Worm (Caenorhabditis elegans) whole organism, L1 larva: ENCODE data around the gene M28.8.
A peak's percentile ranks its signal among the peaks of the same experiment; 100 is the strongest.

Experiments
- C04F5.9 ChIP-seq: sonication (generic microtip); optimal IDR thresholded peaks from 2 replicates; lab custom pipeline; 2016; ENCODE audit warnings: missing genetic modification characterization, missing compliant biosample characterization
- C16A3.4 ChIP-seq: fragments of 150-350 bp; optimal IDR thresholded peaks from 2 replicates; lab custom pipeline; 2014; ENCODE audit warnings: missing biosample characterization, missing genetic modification characterization
- C34B4.2 ChIP-seq: sonication (generic microtip); optimal IDR thresholded peaks from 2 replicates; lab custom pipeline; 2017; ENCODE audit warnings: mild to moderate bottlenecking, missing genetic modification characterization, missing compliant biosample characterization
- F16B12.6 ChIP-seq: fragments of 150-350 bp; optimal IDR thresholded peaks from 2 replicates; lab custom pipeline; 2014; ENCODE audit warnings: missing biosample characterization, missing genetic modification characterization
- aha-1 ChIP-seq: fragments of 150-350 bp; optimal IDR thresholded peaks from 2 replicates; lab custom pipeline; 2014; ENCODE audit warnings: missing biosample characterization, missing genetic modification characterization
- alr-1 ChIP-seq: fragments of 200-800 bp; sonication (Bioruptor generic); optimal IDR thresholded peaks from 2 replicates; lab custom pipeline; 2018; ENCODE audit warnings: borderline replicate concordance, mild to moderate bottlenecking, missing genetic modification characterization, missing compliant biosample characterization
- blmp-1 ChIP-seq: fragments of 150-350 bp; optimal IDR thresholded peaks from 2 replicates; lab custom pipeline; 2014; ENCODE audit warnings: missing biosample characterization, missing genetic modification characterization
- ceh-82 ChIP-seq, 3 experiments: fragments of 150-350 bp in 1 of 3; sonication (generic microtip) in 2 of 3; optimal IDR thresholded peaks; 2 replicates each; lab custom pipeline; 2014 to 2017; ENCODE audit warnings: missing biosample characterization in 3 of 3, missing genetic modification characterization in 3 of 3
- ceh-90 ChIP-seq: sonication (generic microtip); optimal IDR thresholded peaks from 2 replicates; lab custom pipeline; 2016; ENCODE audit warnings: missing genetic modification characterization, missing compliant biosample characterization
- dpl-1 ChIP-seq, 3 experiments: fragments of 150-350 bp in 2 of 3; sonication (generic microtip) in 1 of 3; optimal IDR thresholded peaks; 2 replicates each; lab custom pipeline; 2014 to 2017; ENCODE audit warnings: missing biosample characterization in 3 of 3, missing genetic modification characterization in 3 of 3, missing genetic modification reagents in 3 of 3
- efl-1 ChIP-seq, 4 experiments: fragments of 150-350 bp; optimal IDR thresholded peaks in 3 of 4; peaks in 1 of 4; 1 replicate in 1 of 4; 2 replicates in 3 of 4; lab custom pipeline; 2014; ENCODE audit warnings: missing biosample characterization in 2 of 4, missing genetic modification characterization in 2 of 4, missing genetic modification reagents in 2 of 4
- efl-3 ChIP-seq: fragments of 200-800 bp; sonication (Bioruptor generic); optimal IDR thresholded peaks from 2 replicates; lab custom pipeline; 2018; ENCODE audit warnings: mild to moderate bottlenecking, missing genetic modification characterization, missing compliant biosample characterization
- egl-13 ChIP-seq: sonication (generic microtip); optimal IDR thresholded peaks from 2 replicates; lab custom pipeline; 2016; ENCODE audit warnings: missing genotype, missing genetic modification reagents, missing genetic modification characterization, missing compliant biosample characterization
- egl-27 ChIP-seq, 2 experiments: fragments of 150-350 bp in 1 of 2; sonication (generic microtip); optimal IDR thresholded peaks; 3 replicates each; lab custom pipeline; 2017 to 2018; ENCODE audit warnings: missing biosample characterization in 2 of 2, missing genetic modification characterization in 2 of 2, missing genetic modification reagents in 2 of 2
- fkh-10 ChIP-seq: sonication (generic microtip); optimal IDR thresholded peaks from 2 replicates; lab custom pipeline; 2017; ENCODE audit warnings: missing biosample characterization, missing genetic modification reagents, missing genetic modification characterization
- grh-1 ChIP-seq: fragments of 200-800 bp; sonication (Bioruptor generic); IDR thresholded peaks from 2 replicates; pipeline ENCODE4 v1.3.6; 2022; ENCODE audit warnings: missing genetic modification reagents, missing genetic modification characterization, missing compliant biosample characterization
- hlh-4 ChIP-seq: sonication (generic microtip); optimal IDR thresholded peaks from 2 replicates; lab custom pipeline; 2016; ENCODE audit warnings: mild to moderate bottlenecking, missing genetic modification characterization, missing compliant biosample characterization
- irx-1 ChIP-seq: sonication (generic microtip); optimal IDR thresholded peaks from 2 replicates; lab custom pipeline; 2016; ENCODE audit warnings: missing genetic modification characterization, missing compliant biosample characterization
- isw-1 ChIP-seq: fragments of 200-800 bp; sonication (Bioruptor generic); IDR thresholded peaks from 2 replicates; pipeline ENCODE4 v1.3.6; 2022; ENCODE audit warnings: missing genetic modification characterization, missing compliant biosample characterization
- lin-13 ChIP-seq: fragments of 150-350 bp; optimal IDR thresholded peaks from 2 replicates; lab custom pipeline; 2014; ENCODE audit warnings: missing biosample characterization, missing genetic modification reagents, missing genetic modification characterization
- lin-14 ChIP-seq: fragments of 200-800 bp; sonication (Bioruptor generic); optimal IDR thresholded peaks from 2 replicates; lab custom pipeline; 2018; ENCODE audit warnings: mild to moderate bottlenecking, missing genetic modification characterization, moderate library complexity, missing compliant biosample characterization
- lin-15B ChIP-seq: fragments of 150-350 bp; sonication (generic microtip); optimal IDR thresholded peaks from 3 replicates; lab custom pipeline; 2014; ENCODE audit warnings: missing biosample characterization, missing genetic modification characterization
- lin-35 ChIP-seq, 2 experiments: fragments of 150-350 bp; optimal IDR thresholded peaks; 2 replicates each; lab custom pipeline; 2014; ENCODE audit warnings: missing biosample characterization in 2 of 2, missing genetic modification characterization in 2 of 2, missing genetic modification reagents in 2 of 2
- lin-39 ChIP-seq: fragments of 150-350 bp; optimal IDR thresholded peaks from 2 replicates; lab custom pipeline; 2014; ENCODE audit warnings: missing biosample characterization, missing genetic modification reagents, missing genetic modification characterization
- lir-3 ChIP-seq: sonication (generic microtip); optimal IDR thresholded peaks from 2 replicates; lab custom pipeline; 2016; ENCODE audit warnings: mild to moderate bottlenecking, missing genetic modification characterization, moderate library complexity, missing compliant biosample characterization; ENCODE audit not compliant: poor library complexity
- mab-9 ChIP-seq: fragments of 200-800 bp; sonication (Bioruptor generic); IDR thresholded peaks from 2 replicates; pipeline ENCODE4 v1.3.6; 2022; ENCODE audit warnings: missing genetic modification reagents, missing genetic modification characterization, missing compliant biosample characterization
- mdl-1 ChIP-seq, 2 experiments: fragments of 150-350 bp; optimal IDR thresholded peaks; 2 replicates each; lab custom pipeline; 2014 to 2017; ENCODE audit warnings: missing biosample characterization in 2 of 2, missing genetic modification characterization in 2 of 2, inconsistent platforms in 1 of 2
- mep-1 ChIP-seq: fragments of 150-350 bp; optimal IDR thresholded peaks from 2 replicates; lab custom pipeline; 2014; ENCODE audit warnings: missing biosample characterization, missing genetic modification characterization
- nhr-12 ChIP-seq: sonication (generic microtip); optimal IDR thresholded peaks from 2 replicates; lab custom pipeline; 2017; ENCODE audit warnings: missing biosample characterization, missing genetic modification characterization
- nhr-19 ChIP-seq: fragments of 200-800 bp; sonication (Bioruptor generic); conservative IDR thresholded peaks from 2 replicates; pipeline ENCODE4 v1.3.6; 2022; ENCODE audit warnings: missing genetic modification characterization, missing compliant biosample characterization
- nhr-20 ChIP-seq: sonication (generic microtip); optimal IDR thresholded peaks from 2 replicates; lab custom pipeline; 2016; ENCODE audit warnings: mild to moderate bottlenecking, missing genetic modification characterization, missing compliant biosample characterization
- nhr-237 ChIP-seq: fragments of 150-350 bp; optimal IDR thresholded peaks from 2 replicates; lab custom pipeline; 2014; ENCODE audit warnings: missing biosample characterization, missing genetic modification characterization
- nhr-47 ChIP-seq: sonication (generic microtip); optimal IDR thresholded peaks from 2 replicates; lab custom pipeline; 2016; ENCODE audit warnings: mild to moderate bottlenecking, missing genetic modification characterization, moderate library complexity, missing compliant biosample characterization
- nhr-71 ChIP-seq: sonication (generic microtip); optimal IDR thresholded peaks from 2 replicates; lab custom pipeline; 2016; ENCODE audit warnings: mild to moderate bottlenecking, missing genetic modification characterization, moderate library complexity, missing compliant biosample characterization
- nhr-85 ChIP-seq: sonication (generic microtip); peaks from one replicate; lab custom pipeline; 2016; ENCODE audit warnings: missing genetic modification characterization, inconsistent platforms, missing compliant biosample characterization
- nhr-90 ChIP-seq: sonication (generic microtip); optimal IDR thresholded peaks from 2 replicates; lab custom pipeline; 2016; ENCODE audit warnings: mild to moderate bottlenecking, missing genetic modification characterization, missing compliant biosample characterization; ENCODE audit not compliant: poor library complexity
- pax-3 ChIP-seq: fragments of 200-800 bp; sonication (Bioruptor generic); optimal IDR thresholded peaks from 2 replicates; lab custom pipeline; 2018; ENCODE audit warnings: mild to moderate bottlenecking, missing genetic modification characterization, moderate library complexity, missing compliant biosample characterization
- pqm-1 ChIP-seq: sonication (generic microtip); optimal IDR thresholded peaks from 3 replicates; lab custom pipeline; 2017; ENCODE audit warnings: missing biosample characterization, missing genetic modification characterization
- rnt-1 ChIP-seq: sonication (generic microtip); optimal IDR thresholded peaks from 2 replicates; lab custom pipeline; 2016; ENCODE audit warnings: mild to moderate bottlenecking, missing genetic modification characterization, moderate library complexity, missing compliant biosample characterization
- skn-1 ChIP-seq: fragments of 150-350 bp; optimal IDR thresholded peaks from 2 replicates; lab custom pipeline; 2014; ENCODE audit warnings: missing biosample characterization, missing genetic modification characterization
- snpc-4 ChIP-seq: fragments of 150-350 bp; optimal IDR thresholded peaks from 2 replicates; lab custom pipeline; 2014; ENCODE audit warnings: missing biosample characterization, missing genetic modification characterization
- sox-4 ChIP-seq: sonication (generic microtip); optimal IDR thresholded peaks from 2 replicates; lab custom pipeline; 2016; ENCODE audit warnings: missing genetic modification characterization, missing compliant biosample characterization
- sptf-1 ChIP-seq: fragments of 150-350 bp; optimal IDR thresholded peaks from 2 replicates; lab custom pipeline; 2014; ENCODE audit warnings: missing biosample characterization, missing genetic modification characterization
- swsn-7 ChIP-seq: sonication (generic microtip); optimal IDR thresholded peaks from 2 replicates; lab custom pipeline; 2016; ENCODE audit warnings: missing genetic modification characterization, missing compliant biosample characterization
- tbx-2 ChIP-seq: sonication (generic microtip); optimal IDR thresholded peaks from 2 replicates; lab custom pipeline; 2016; ENCODE audit warnings: missing genetic modification characterization, missing compliant biosample characterization
- unc-86 ChIP-seq: sonication (generic microtip); optimal IDR thresholded peaks from 2 replicates; lab custom pipeline; 2016; ENCODE audit warnings: missing genetic modification characterization, missing compliant biosample characterization
- unc-98 ChIP-seq: fragments of 200-800 bp; sonication (Bioruptor generic); IDR thresholded peaks from 2 replicates; pipeline ENCODE4 v1.3.6; 2022; ENCODE audit warnings: missing genetic modification characterization, missing compliant biosample characterization
- vab-15 ChIP-seq: sonication (generic microtip); optimal IDR thresholded peaks from 2 replicates; lab custom pipeline; 2017; ENCODE audit warnings: missing genotype, mild to moderate bottlenecking, missing genetic modification characterization, missing compliant biosample characterization
- xbp-1 ChIP-seq: sonication (generic microtip); optimal IDR thresholded peaks from 2 replicates; lab custom pipeline; 2016; ENCODE audit warnings: missing genetic modification characterization, missing compliant biosample characterization
- ztf-4 ChIP-seq: fragments of 150-350 bp; optimal IDR thresholded peaks from 2 replicates; lab custom pipeline; 2014; ENCODE audit warnings: missing biosample characterization, missing genetic modification characterization

M28.8 gene

DNA sequence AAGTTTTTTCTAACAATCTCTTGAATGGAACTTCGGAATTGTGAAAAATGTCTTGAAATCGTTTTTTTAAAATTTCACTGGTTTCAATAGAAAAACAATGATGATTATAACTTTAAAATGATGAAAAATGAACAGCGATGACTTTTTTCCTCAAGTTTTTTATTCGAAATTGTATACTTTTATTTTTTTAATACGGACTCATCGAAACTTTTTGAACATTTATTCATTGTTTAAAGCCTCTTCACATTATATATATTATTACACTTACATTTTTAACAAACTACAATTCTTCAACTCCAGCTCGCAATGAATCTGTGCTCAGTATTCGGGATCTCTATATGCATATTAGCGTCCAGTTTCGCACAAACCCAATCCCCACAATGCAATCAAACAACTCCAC lies at the start of gene M28.8:
Gene M28.8, plus strand, starts transcription at position 301 of the 400 bp plus-strand sequence.
- TF ChIP-seq C34B4.2 (tag; lab: Kevin White, UChicago) = no peak
- no peak for TF ChIP-seq lin-39 (tag; lab: Kevin White, UChicago)
- no peak for TF ChIP-seq irx-1 (tag; lab: Kevin White, UChicago)
- no peak for TF ChIP-seq nhr-19 (GFP tag; lab: Robert Waterston, UW)
- TF ChIP-seq efl-3 (GFP tag; lab: Kevin White, UChicago) = no peak
- no peak for TF ChIP-seq isw-1 (GFP tag; lab: Robert Waterston, UW)
- TF ChIP-seq lin-14 (GFP tag; lab: Kevin White, UChicago) = no peak
- no peak for TF ChIP-seq fkh-10 (GFP tag; lab: Kevin White, UChicago)
- TF ChIP-seq mab-9 (GFP tag; lab: Robert Waterston, UW) = no peak
- no peak for TF ChIP-seq nhr-90 (tag; lab: Kevin White, UChicago)

DNA sequence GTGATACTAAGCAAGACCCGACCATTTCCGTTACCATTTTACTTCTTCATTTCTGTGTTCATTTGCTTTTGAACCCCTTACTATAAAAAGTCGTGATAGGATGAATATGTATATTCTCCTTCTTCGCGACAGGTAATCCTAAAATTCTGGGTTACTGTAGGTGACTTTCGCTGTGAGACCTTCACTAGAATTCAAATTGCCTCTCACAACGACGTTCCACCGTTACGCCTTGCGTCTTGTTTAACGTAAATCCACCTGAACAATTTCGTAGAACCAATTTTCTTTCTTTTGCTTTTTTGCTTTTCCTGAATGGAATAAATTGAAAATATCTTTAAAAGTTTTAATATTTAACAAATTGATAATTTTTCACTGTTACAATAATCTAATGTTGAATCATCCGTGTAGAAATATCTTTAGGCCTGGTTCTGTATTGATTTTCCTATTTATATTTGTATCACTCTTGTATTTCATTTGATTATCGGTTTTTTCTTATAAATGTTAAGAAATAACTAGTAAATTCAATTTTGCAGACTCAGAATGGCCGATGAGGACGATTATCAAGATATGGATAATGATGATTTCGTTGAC lies 49.1 kb upstream of the M28.8 start, which contains the start of gene rpb-6:
Gene rpb-6, plus strand, starts transcription at position 538 of the 588 bp plus-strand sequence.
- TF ChIP-seq sptf-1 (tag; lab: Kevin White, UChicago) (no peak), dpl-1 (GFP tag; optimal IDR thresholded peaks at IDR 0.05; lab: Kevin White, UChicago) (peak; percentile 75 to 88 (median 84)), egl-13 (tag; lab: Kevin White, UChicago) (no peak), rnt-1 (peak; percentile 41), pqm-1 (no peak), xbp-1 (no peak), nhr-12 (no peak), sox-4 (no peak), vab-15 (tag; lab: Kevin White, UChicago) (no peak), unc-86 (tag; lab: Kevin White, UChicago) (no peak), F16B12.6 (tag; lab: Kevin White, UChicago) (no peak), snpc-4 (tag; lab: Kevin White, UChicago) (no peak), nhr-237 (no peak), efl-3 (GFP tag; lab: Kevin White, UChicago) (no peak), aha-1 (tag; lab: Kevin White, UChicago) (no peak), alr-1 (tag; lab: Kevin White, UChicago) (no peak), ceh-82 (tag; optimal IDR thresholded peaks at IDR 0.05; lab: Kevin White, UChicago) (no peak), grh-1 (GFP tag; lab: Robert Waterston, UW) (no peak), lin-13 (GFP tag; lab: Kevin White, UChicago) (peak; percentile 24), pax-3 (no peak), lin-15B (no peak), irx-1 (tag; lab: Kevin White, UChicago) (no peak), tbx-2 (tag; lab: Kevin White, UChicago) (no peak), unc-98 (GFP tag; lab: Robert Waterston, UW) (no peak), ceh-90 (tag; lab: Kevin White, UChicago) (no peak), swsn-7 (tag; lab: Kevin White, UChicago) (no peak), efl-1 (optimal IDR thresholded peaks at IDR 0.05; lab: Kevin White, UChicago) (peak; percentile 37 to 87), efl-1 (GFP tag; optimal IDR thresholded peaks at IDR 0.05 in 1 of 2; lab: Kevin White, UChicago) (peak; percentile 87 to 99), nhr-20 (peak; percentile 7), ztf-4 (no peak), nhr-85 (no peak), egl-27 (tag; optimal IDR thresholded peaks at IDR 0.05; lab: Kevin White, UChicago) (no peak), C16A3.4 (tag; lab: Kevin White, UChicago) (peak; percentile 25), nhr-47 (tag; lab: Kevin White, UChicago) (peak; percentile 38), hlh-4 (tag; lab: Kevin White, UChicago) (no peak), skn-1 (tag; lab: Kevin White, UChicago) (peak; percentile 20), blmp-1 (tag; lab: Kevin White, UChicago) (peak; percentile 54), nhr-71 (tag; lab: Kevin White, UChicago) (peak; percentile 39), mep-1 (peak; percentile 52), lin-35 (GFP tag; optimal IDR thresholded peaks at IDR 0.05; lab: Kevin White, UChicago) (peak; percentile 73 to 94), C04F5.9 (no peak), lir-3 (tag; lab: Kevin White, UChicago) (no peak), mdl-1 (tag; optimal IDR thresholded peaks at IDR 0.05; lab: Kevin White, UChicago) (no peak)
